Fruit fly (Drosophila melanogaster) whole organism, wandering third instar larva: ENCODE data around the gene CG14302.
A peak's percentile ranks its signal among the peaks of the same experiment; 100 is the strongest.

ENCODE experiments used
- Abd-B ChIP-seq: fragments of >200 bp; optimal IDR thresholded peaks from 2 replicates; lab custom pipeline; 2017; ENCODE audit warnings: missing biosample characterization, missing genetic modification characterization
- CG32264 ChIP-seq: fragments of 200-800 bp; sonication (Bioruptor generic); optimal IDR thresholded peaks from 2 replicates; lab custom pipeline; 2016; ENCODE audit warnings: missing biosample characterization, missing genetic modification characterization
- CG9705 ChIP-seq: fragments of 200-800 bp; sonication (Bioruptor generic); optimal IDR thresholded peaks from 2 replicates; lab custom pipeline; 2018; ENCODE audit warnings: missing biosample characterization, mild to moderate bottlenecking, missing genetic modification characterization
- CrebA ChIP-seq: fragments of 200-800 bp; sonication (Bioruptor generic); optimal IDR thresholded peaks from 2 replicates; lab custom pipeline; 2016; ENCODE audit warnings: missing biosample characterization, mild to moderate bottlenecking, missing genetic modification characterization, borderline replicate concordance
- Dfd ChIP-seq: fragments of >200 bp; optimal IDR thresholded peaks from 2 replicates; lab custom pipeline; 2017; ENCODE audit warnings: missing biosample characterization, missing genetic modification characterization
- Dif ChIP-seq: fragments of 200-275, 200-300 bp; sonication (Bioruptor generic); optimal IDR thresholded peaks from 2 replicates; lab custom pipeline; 2018; ENCODE audit warnings: missing biosample characterization, missing genetic modification characterization; ENCODE audit not compliant: partially characterized antibody
- GATAd ChIP-seq: sonication (Bioruptor generic); optimal IDR thresholded peaks from 2 replicates; lab custom pipeline; 2016; ENCODE audit warnings: missing biosample characterization, missing genetic modification characterization
- HLH106 ChIP-seq: fragments of 200-800 bp; optimal IDR thresholded peaks from 3 replicates; lab custom pipeline; 2019; ENCODE audit warnings: missing biosample characterization, mild to moderate bottlenecking, missing genetic modification characterization, moderate library complexity
- Hnf4 ChIP-seq: fragments of 200-800 bp; sonication (Bioruptor generic); optimal IDR thresholded peaks from 2 replicates; lab custom pipeline; 2016; ENCODE audit warnings: missing biosample characterization, mild to moderate bottlenecking, missing genetic modification characterization
- Hr78 ChIP-seq: fragments of >200 bp; optimal IDR thresholded peaks from 2 replicates; lab custom pipeline; 2017; ENCODE audit warnings: missing biosample characterization, missing genetic modification characterization
- Hr83 ChIP-seq: fragments of 200-300 bp; sonication (Bioruptor generic); optimal IDR thresholded peaks from 2 replicates; lab custom pipeline; 2016; ENCODE audit warnings: missing biosample characterization, mild to moderate bottlenecking, missing genetic modification characterization, moderate library complexity; ENCODE audit not compliant: poor library complexity, severe bottlenecking
- Jra ChIP-seq: sonication (Bioruptor generic); optimal IDR thresholded peaks from 2 replicates; lab custom pipeline; 2016; ENCODE audit warnings: missing biosample characterization, missing genetic modification characterization
- Mio ChIP-seq: sonication (Bioruptor generic); optimal IDR thresholded peaks from 2 replicates; lab custom pipeline; 2016; ENCODE audit warnings: missing biosample characterization, missing genetic modification characterization
- Myc ChIP-seq: fragments of >200 bp; optimal IDR thresholded peaks from 2 replicates; lab custom pipeline; 2017
- N ChIP-seq: fragments of >200 bp; optimal IDR thresholded peaks from 2 replicates; lab custom pipeline; 2018; ENCODE audit warnings: missing biosample characterization, missing external identifiers, missing genetic modification characterization
- OdsH ChIP-seq: fragments of 200-800 bp; sonication (Bioruptor generic); optimal IDR thresholded peaks from 2 replicates; lab custom pipeline; 2016; ENCODE audit warnings: missing biosample characterization, mild to moderate bottlenecking, missing genetic modification characterization
- Rel ChIP-seq, 2 experiments: fragments of 200-800 bp; sonication (Bioruptor generic) in 1 of 2; optimal IDR thresholded peaks; 2 replicates in 1 of 2; 3 replicates in 1 of 2; lab custom pipeline; 2016 to 2019; ENCODE audit warnings: mild to moderate bottlenecking in 2 of 2, missing biosample characterization in 2 of 2, missing genetic modification characterization in 2 of 2, moderate library complexity in 1 of 2
- Sp1 ChIP-seq: fragments of 200-800 bp; sonication (Bioruptor generic); optimal IDR thresholded peaks from 3 replicates; lab custom pipeline; 2019; ENCODE audit warnings: missing biosample characterization, mild to moderate bottlenecking, missing genetic modification characterization, moderate library complexity
- Vsx2 ChIP-seq: fragments of 200-300, 225-300 bp; sonication (Bioruptor generic); optimal IDR thresholded peaks from 2 replicates; lab custom pipeline; 2018; ENCODE audit warnings: missing biosample characterization, missing genetic modification characterization; ENCODE audit not compliant: partially characterized antibody
- br ChIP-seq: fragments of 200-800 bp; sonication (Bioruptor generic); optimal IDR thresholded peaks from 2 replicates; lab custom pipeline; 2016; ENCODE audit warnings: missing biosample characterization, missing genetic modification characterization
- brk ChIP-seq: fragments of 200-800 bp; sonication (Bioruptor generic); optimal IDR thresholded peaks from 2 replicates; lab custom pipeline; 2016; ENCODE audit warnings: missing biosample characterization, mild to moderate bottlenecking, missing genetic modification characterization
- dl ChIP-seq, 2 experiments: fragments of 175-275, 200-275 bp in 1 of 2; fragments of 200-275 bp in 1 of 2; sonication (Bioruptor generic); optimal IDR thresholded peaks; lab custom pipeline; 2018; ENCODE audit warnings: mild to moderate bottlenecking in 2 of 2, missing biosample characterization in 2 of 2, missing genetic modification characterization in 2 of 2, moderate library complexity in 2 of 2; ENCODE audit not compliant: partially characterized antibody in 2 of 2, insufficient read depth in 1 of 2
- dmrt93B ChIP-seq: fragments of 200-800 bp; sonication (Bioruptor generic); optimal IDR thresholded peaks from 2 replicates; lab custom pipeline; 2018; ENCODE audit warnings: missing biosample characterization, mild to moderate bottlenecking, missing genetic modification characterization
- dsf ChIP-seq: sonication (Bioruptor generic); optimal IDR thresholded peaks from 2 replicates; lab custom pipeline; 2016; ENCODE audit warnings: missing biosample characterization, missing genetic modification characterization, borderline replicate concordance
- ey ChIP-seq: fragments of 200-800 bp; sonication (Bioruptor generic); optimal IDR thresholded peaks from 2 replicates; lab custom pipeline; 2016; ENCODE audit warnings: missing biosample characterization, missing genetic modification characterization
- foxo ChIP-seq, 2 experiments: fragments of 200-800 bp; sonication (Bioruptor generic); optimal IDR thresholded peaks; 2 replicates in 1 of 2; 3 replicates in 1 of 2; lab custom pipeline; 2016 to 2017; ENCODE audit warnings: missing biosample characterization in 2 of 2, missing genetic modification characterization in 2 of 2
- fru ChIP-seq: fragments of 200-800 bp; sonication (Bioruptor generic); optimal IDR thresholded peaks from 3 replicates; lab custom pipeline; 2016; ENCODE audit warnings: missing biosample characterization, mild to moderate bottlenecking, missing genetic modification characterization
- h ChIP-seq: fragments of 200-800 bp; sonication (Bioruptor generic); optimal IDR thresholded peaks from 3 replicates; lab custom pipeline; 2016; ENCODE audit warnings: missing biosample characterization, mild to moderate bottlenecking, missing genetic modification characterization
- jim ChIP-seq: fragments of 175-275, 200-325 bp; sonication (Bioruptor generic); optimal IDR thresholded peaks from 2 replicates; lab custom pipeline; 2016; ENCODE audit warnings: missing biosample characterization, mild to moderate bottlenecking, missing genetic modification characterization
- lola ChIP-seq: fragments of >200 bp; optimal IDR thresholded peaks from 2 replicates; lab custom pipeline; 2017; ENCODE audit warnings: missing biosample characterization, missing genetic modification characterization
- pan ChIP-seq: fragments of >200 bp; optimal IDR thresholded peaks from 2 replicates; lab custom pipeline; 2017
- psq ChIP-seq: fragments of 200-800 bp; sonication (Bioruptor generic); optimal IDR thresholded peaks from 3 replicates; lab custom pipeline; 2017; ENCODE audit warnings: missing biosample characterization, mild to moderate bottlenecking, missing genetic modification characterization, moderate library complexity
- rgr ChIP-seq: fragments of 200-800 bp; sonication (Bioruptor generic); optimal IDR thresholded peaks from 3 replicates; lab custom pipeline; 2016; ENCODE audit warnings: missing biosample characterization, mild to moderate bottlenecking, missing genetic modification characterization
- sage ChIP-seq: fragments of 200-800 bp; sonication (Bioruptor generic); optimal IDR thresholded peaks from 2 replicates; lab custom pipeline; 2016; ENCODE audit warnings: missing biosample characterization, mild to moderate bottlenecking, missing genetic modification characterization
- sv ChIP-seq: fragments of 200-800 bp; sonication (Bioruptor generic); optimal IDR thresholded peaks from 3 replicates; lab custom pipeline; 2016; ENCODE audit warnings: missing biosample characterization, missing genetic modification characterization
- tai ChIP-seq: sonication (Bioruptor generic); optimal IDR thresholded peaks from 2 replicates; lab custom pipeline; 2016; ENCODE audit warnings: missing biosample characterization, missing genetic modification characterization
- usp ChIP-seq: fragments of >200 bp; optimal IDR thresholded peaks from 2 replicates; lab custom pipeline; 2017; ENCODE audit warnings: missing biosample characterization, missing genetic modification characterization
- woc ChIP-seq: sonication (Bioruptor generic); optimal IDR thresholded peaks from 2 replicates; lab custom pipeline; 2016; ENCODE audit warnings: missing biosample characterization, mild to moderate bottlenecking, missing genetic modification characterization

The CG14302 gene

DNA sequence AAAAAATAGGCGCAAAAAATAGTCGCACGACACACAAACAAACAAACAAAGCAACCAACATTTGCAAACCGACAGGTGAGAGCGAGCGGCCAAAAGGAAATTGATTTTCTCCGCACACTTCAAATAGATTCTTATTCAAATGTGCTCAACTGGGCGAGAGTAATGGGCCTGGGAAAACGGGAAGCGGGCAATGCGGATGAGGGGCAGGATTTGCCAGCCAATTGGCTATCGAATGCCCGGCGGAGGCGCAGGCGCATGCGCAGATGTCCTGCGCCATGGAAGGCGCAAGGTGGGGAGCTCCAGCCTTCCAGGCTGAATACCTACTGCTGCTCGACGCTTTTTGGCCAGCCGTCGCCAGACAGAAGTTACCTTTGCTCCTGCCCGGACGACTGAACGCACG, 27.3 kb upstream of the CG14302 start, which contains the start of the genes ChAT and VAChT:
Gene ChAT (plus strand): TSS at position 352 of the 400 bp plus-strand sequence.
Gene VAChT (plus strand): TSS at position 352 of the 400 bp plus-strand sequence.
- TF ChIP-seq foxo (GFP tag; optimal IDR thresholded peaks at IDR 0.05; lab: Kevin White, UChicago) = no peak

DNA sequence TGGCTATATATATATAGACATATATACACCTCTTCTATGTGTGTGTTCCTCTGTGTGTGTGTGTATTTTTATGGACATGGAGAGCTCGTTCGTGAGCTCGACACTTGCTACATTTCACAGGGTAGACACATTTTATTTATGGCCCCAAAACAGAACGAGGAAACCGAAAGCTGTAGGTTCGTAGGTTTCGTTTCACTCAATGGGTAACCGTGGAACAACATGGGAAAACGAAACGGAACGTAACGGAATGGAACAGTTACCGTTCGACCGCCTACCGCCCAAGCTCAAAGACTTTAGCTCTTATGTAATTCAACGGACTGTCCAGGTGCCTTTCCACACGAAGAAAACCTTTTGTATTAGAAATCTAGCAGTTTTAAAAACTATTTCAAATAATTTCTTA, 26.2 kb upstream of the CG14302 start:
- TF ChIP-seq br (no peak), Hnf4 (GFP tag; lab: Kevin White, UChicago) (no peak), Sp1 (GFP tag; lab: Kevin White, UChicago) (no peak), CG9705 (GFP tag; lab: Kevin White, UChicago) (no peak), sv (no peak), Abd-B (GFP tag; lab: Kevin White, UChicago) (no peak), lola (GFP tag; lab: Kevin White, UChicago) (no peak), ey (no peak), usp (GFP tag; lab: Kevin White, UChicago) (no peak), h (GFP tag; lab: Kevin White, UChicago) (no peak), Vsx2 (no peak), sage (GFP tag; lab: Kevin White, UChicago) (no peak), pan (lab: Kevin White, UChicago) (no peak), CrebA (GFP tag; lab: Kevin White, UChicago) (no peak), jim (GFP tag; lab: Kevin White, UChicago) (no peak)

DNA sequence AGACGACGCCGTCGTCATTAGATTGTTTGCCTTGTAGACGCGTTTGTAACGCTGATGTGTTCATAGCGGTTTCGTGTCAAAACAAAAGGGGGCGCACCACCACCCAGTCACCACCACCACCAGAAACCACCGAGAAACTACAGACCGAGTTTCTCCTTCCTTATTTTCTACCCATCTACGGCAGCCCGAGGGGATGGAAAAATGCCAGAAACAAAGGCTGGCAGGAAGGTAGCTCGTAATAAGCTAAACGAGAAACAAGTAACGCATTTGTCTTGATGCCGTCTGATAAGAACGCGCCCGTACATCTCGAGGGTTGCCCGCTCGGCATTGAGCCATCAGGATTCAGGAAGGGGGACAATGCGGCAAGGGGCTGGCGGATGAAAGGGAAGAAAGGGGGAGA, 25.0 kb upstream of the CG14302 start:
- TF ChIP-seq lola (GFP tag; lab: Kevin White, UChicago) (no peak), CG32264 (no peak), rgr (GFP tag; lab: Kevin White, UChicago) (no peak), Sp1 (GFP tag; lab: Kevin White, UChicago) (no peak), sv (no peak), N (no peak), Hnf4 (GFP tag; lab: Kevin White, UChicago) (no peak), Vsx2 (no peak), Mio (GFP tag; lab: Kevin White, UChicago) (no peak), h (GFP tag; lab: Kevin White, UChicago) (no peak), Jra (no peak), Hr78 (GFP tag; lab: Kevin White, UChicago) (no peak), Rel (GFP tag; optimal IDR thresholded peaks at IDR 0.05; lab: Kevin White, UChicago) (no peak), Rel (tag; optimal IDR thresholded peaks at IDR 0.05; lab: Kevin White, UChicago) (no peak), psq (GFP tag; lab: Kevin White, UChicago) (no peak)

dm6 chr3R:18719767-18720341, 12.6 kb upstream of the CG14302 start:
- TF ChIP-seq psq (GFP tag; lab: Kevin White, UChicago) (peak; percentile 59), sage (GFP tag; lab: Kevin White, UChicago) (peak; percentile 22), CrebA (GFP tag; lab: Kevin White, UChicago) (peak; percentile 11), pan (lab: Kevin White, UChicago) (no peak), CG32264 (no peak), GATAd (GFP tag; lab: Kevin White, UChicago) (no peak), lola (GFP tag; lab: Kevin White, UChicago) (no peak), Hr83 (GFP tag; lab: Kevin White, UChicago) (no peak), CG9705 (GFP tag; lab: Kevin White, UChicago) (peak; percentile 59), Myc (lab: Kevin White, UChicago) (no peak), ey (peak; percentile 82), usp (GFP tag; lab: Kevin White, UChicago) (no peak), Dfd (no peak), Jra (peak; percentile 54), Abd-B (GFP tag; lab: Kevin White, UChicago) (no peak), dmrt93B (GFP tag; lab: Kevin White, UChicago) (peak; percentile 39), brk (GFP tag; lab: Kevin White, UChicago) (peak; percentile 49), jim (GFP tag; lab: Kevin White, UChicago) (no peak), dl (GFP tag; optimal IDR thresholded peaks at IDR 0.05; lab: Kevin White, UChicago; ENCODE audit: insufficient read depth in 1 of 2, partially characterized antibody in 2 of 2) (no peak), fru (GFP tag; lab: Kevin White, UChicago) (peak; percentile 84), Sp1 (GFP tag; lab: Kevin White, UChicago) (peak; percentile 82), h (GFP tag; lab: Kevin White, UChicago) (peak; percentile 81), Rel (GFP tag; optimal IDR thresholded peaks at IDR 0.05; lab: Kevin White, UChicago) (no peak), Rel (tag; optimal IDR thresholded peaks at IDR 0.05; lab: Kevin White, UChicago) (peak; percentile 57), foxo (GFP tag; optimal IDR thresholded peaks at IDR 0.05; lab: Kevin White, UChicago) (peak in 1 of 2 experiments; percentile 82), Vsx2 (no peak), Dif (GFP tag; lab: Kevin White, UChicago) (no peak), sv (peak; percentile 80), Hr78 (GFP tag; lab: Kevin White, UChicago) (no peak), dsf (GFP tag; lab: Kevin White, UChicago) (no peak), woc (peak; percentile 62), N (no peak), br (peak; percentile 71), OdsH (GFP tag; lab: Kevin White, UChicago) (peak; percentile 74), Hnf4 (GFP tag; lab: Kevin White, UChicago) (peak; percentile 61), HLH106 (tag; lab: Kevin White, UChicago) (peak; percentile 83), tai (GFP tag; lab: Kevin White, UChicago) (no peak), rgr (GFP tag; lab: Kevin White, UChicago) (peak; percentile 74), Mio (GFP tag; lab: Kevin White, UChicago) (no peak)
- TF ChIP-seq, all 38 proteins: peak for 20
